Worm (Caenorhabditis elegans) whole organism, L3 larva: ENCODE measurements around the gene srx-74.

Experiments used
- ZK546.5 ChIP-seq: sonication (generic microtip); optimal IDR thresholded peaks from 2 replicates; lab custom pipeline; 2017; ENCODE audit warnings: missing biosample characterization, missing genetic modification characterization
- aly-2 ChIP-seq: fragments of 150-350 bp; optimal IDR thresholded peaks from 2 replicates; lab custom pipeline; 2014; ENCODE audit warnings: missing biosample characterization, missing genetic modification characterization
- ceh-16 ChIP-seq: sonication (generic microtip); optimal IDR thresholded peaks from 2 replicates; lab custom pipeline; 2017; ENCODE audit warnings: missing biosample characterization, missing genetic modification characterization
- ceh-82 ChIP-seq: fragments of 150-350 bp; optimal IDR thresholded peaks from 2 replicates; lab custom pipeline; 2014; ENCODE audit warnings: missing biosample characterization, missing genetic modification characterization
- ceh-9 ChIP-seq: sonication (generic microtip); optimal IDR thresholded peaks from 2 replicates; lab custom pipeline; 2018; ENCODE audit warnings: missing biosample characterization, missing genetic modification characterization
- daf-12 ChIP-seq: fragments of 150-350 bp; optimal IDR thresholded peaks from 2 replicates; lab custom pipeline; 2014; ENCODE audit warnings: missing biosample characterization, missing genetic modification reagents, missing genetic modification characterization
- egl-27 ChIP-seq: sonication (generic microtip); optimal IDR thresholded peaks from 4 replicates; lab custom pipeline; 2017; ENCODE audit warnings: missing biosample characterization, missing genetic modification reagents, missing genetic modification characterization
- egl-5 ChIP-seq: fragments of 150-350 bp; optimal IDR thresholded peaks from 2 replicates; lab custom pipeline; 2017; ENCODE audit warnings: missing biosample characterization, missing genetic modification reagents, missing genetic modification characterization, inconsistent platforms
- elt-1 ChIP-seq: fragments of 150-350 bp; optimal IDR thresholded peaks from 2 replicates; lab custom pipeline; 2014; ENCODE audit warnings: missing biosample characterization, missing genetic modification characterization
- elt-2 ChIP-seq: sonication (generic microtip); optimal IDR thresholded peaks from 2 replicates; lab custom pipeline; 2016; ENCODE audit warnings: missing genetic modification reagents, mild to moderate bottlenecking, missing genetic modification characterization, missing compliant biosample characterization
- elt-3 ChIP-seq, 3 experiments: fragments of 150-350 bp in 1 of 3; sonication (generic microtip) in 2 of 3; optimal IDR thresholded peaks; 2 replicates in 2 of 3; 4 replicates in 1 of 3; lab custom pipeline; 2014 to 2017; ENCODE audit warnings: missing biosample characterization in 3 of 3, missing genetic modification characterization in 3 of 3
- eor-1 ChIP-seq, 2 experiments: fragments of 150-350 bp; optimal IDR thresholded peaks; 2 replicates each; lab custom pipeline; 2014 to 2018; ENCODE audit warnings: missing biosample characterization in 2 of 2, missing genetic modification characterization in 2 of 2
- fkh-10 ChIP-seq: sonication (generic microtip); optimal IDR thresholded peaks from 2 replicates; lab custom pipeline; 2017; ENCODE audit warnings: missing biosample characterization, missing genetic modification reagents, missing genetic modification characterization
- fkh-2 ChIP-seq: fragments of 150-350 bp; optimal IDR thresholded peaks from 2 replicates; lab custom pipeline; 2014; ENCODE audit warnings: missing biosample characterization, missing genetic modification reagents, missing genetic modification characterization
- hmg-11 ChIP-seq: sonication (generic microtip); optimal IDR thresholded peaks from 2 replicates; lab custom pipeline; 2016; ENCODE audit warnings: missing genetic modification characterization, missing compliant biosample characterization
- lin-15B ChIP-seq: fragments of 150-350 bp; optimal IDR thresholded peaks from 2 replicates; lab custom pipeline; 2014; ENCODE audit warnings: missing biosample characterization, missing genetic modification characterization
- lsy-12 ChIP-seq: sonication (generic microtip); optimal IDR thresholded peaks from 2 replicates; lab custom pipeline; 2016; ENCODE audit warnings: mild to moderate bottlenecking, missing genetic modification characterization, missing compliant biosample characterization
- nfya-1 ChIP-seq: sonication (generic microtip); optimal IDR thresholded peaks from 2 replicates; lab custom pipeline; 2017; ENCODE audit warnings: missing genetic modification characterization, mild to moderate bottlenecking, missing compliant biosample characterization, antibody characterized with exemption, moderate library complexity; ENCODE audit not compliant: insufficient read depth
- nhr-11 ChIP-seq: fragments of 150-350 bp; optimal IDR thresholded peaks from 2 replicates; lab custom pipeline; 2014; ENCODE audit warnings: missing biosample characterization, missing genetic modification characterization
- nhr-12 ChIP-seq: fragments of 150-350 bp; optimal IDR thresholded peaks from 2 replicates; lab custom pipeline; 2014; ENCODE audit warnings: missing biosample characterization, missing genetic modification characterization
- nhr-23 ChIP-seq: fragments of 150-350 bp; optimal IDR thresholded peaks from 2 replicates; lab custom pipeline; 2014; ENCODE audit warnings: missing biosample characterization, missing genetic modification reagents, missing genetic modification characterization
- nhr-237 ChIP-seq: fragments of 150-350 bp; optimal IDR thresholded peaks from 2 replicates; lab custom pipeline; 2014; ENCODE audit warnings: missing biosample characterization, missing genetic modification characterization
- nhr-25 ChIP-seq: sonication (generic microtip); optimal IDR thresholded peaks from 2 replicates; lab custom pipeline; 2017; ENCODE audit warnings: missing biosample characterization, missing genetic modification characterization
- nhr-28 ChIP-seq: fragments of 150-350 bp; optimal IDR thresholded peaks from 2 replicates; lab custom pipeline; 2014; ENCODE audit warnings: missing biosample characterization, missing genetic modification characterization
- nhr-67 ChIP-seq: fragments of 150-350 bp; optimal IDR thresholded peaks from 2 replicates; lab custom pipeline; 2014; ENCODE audit warnings: missing biosample characterization, missing genetic modification characterization
- nhr-76 ChIP-seq: fragments of 150-350 bp; sonication (generic microtip); optimal IDR thresholded peaks from 5 replicates; lab custom pipeline; 2014; ENCODE audit warnings: missing biosample characterization, missing genetic modification characterization
- nhr-77 ChIP-seq: fragments of 150-350 bp; optimal IDR thresholded peaks from 2 replicates; lab custom pipeline; 2014; ENCODE audit warnings: missing biosample characterization, missing genetic modification characterization
- pha-4 ChIP-seq: fragments of 150-350 bp; optimal IDR thresholded peaks from 2 replicates; lab custom pipeline; 2014; ENCODE audit warnings: missing biosample characterization, missing genetic modification reagents, missing genetic modification characterization
- pqm-1 ChIP-seq: fragments of 150-350 bp; optimal IDR thresholded peaks from 2 replicates; lab custom pipeline; 2017; ENCODE audit warnings: missing biosample characterization, missing genetic modification characterization, inconsistent platforms
- sea-2 ChIP-seq: fragments of 150-350 bp; sonication (generic microtip); optimal IDR thresholded peaks from 4 replicates; lab custom pipeline; 2014; ENCODE audit warnings: missing biosample characterization, missing genetic modification reagents, missing genetic modification characterization
- skn-1 ChIP-seq: fragments of 150-350 bp; optimal IDR thresholded peaks from 2 replicates; lab custom pipeline; 2014; ENCODE audit warnings: missing biosample characterization, missing genetic modification characterization
- snpc-4 ChIP-seq: fragments of 150-350 bp; optimal IDR thresholded peaks from 2 replicates; lab custom pipeline; 2014; ENCODE audit warnings: missing biosample characterization, missing genetic modification characterization
- tbx-2 ChIP-seq: sonication (generic microtip); optimal IDR thresholded peaks from 2 replicates; lab custom pipeline; 2016; ENCODE audit warnings: mild to moderate bottlenecking, missing genetic modification characterization, missing compliant biosample characterization
- unc-39 ChIP-seq: sonication (generic microtip); optimal IDR thresholded peaks from 4 replicates; lab custom pipeline; 2017; ENCODE audit warnings: missing biosample characterization, missing genetic modification characterization
- unc-62 ChIP-seq: fragments of 150-350 bp; sonication (generic microtip); optimal IDR thresholded peaks from 4 replicates; lab custom pipeline; 2014; ENCODE audit warnings: missing biosample characterization, missing genetic modification reagents, missing genetic modification characterization
- zag-1 ChIP-seq: fragments of 150-350 bp; optimal IDR thresholded peaks from 2 replicates; lab custom pipeline; 2014; ENCODE audit warnings: missing biosample characterization, missing genetic modification characterization
- ztf-11 ChIP-seq: fragments of 150-350 bp; optimal IDR thresholded peaks from 2 replicates; lab custom pipeline; 2014; ENCODE audit warnings: missing biosample characterization, missing genetic modification characterization

srx-74 gene

ce11 chrV:4662400-4662799 lies at the start of gene srx-74:
srx-74 (minus strand) TSS chrV:4662500.
- TF ChIP-seq ceh-9 (tag; lab: Kevin White, UChicago) (no peak), nhr-67 (no peak), snpc-4 (tag; lab: Kevin White, UChicago) (no peak), nhr-237 (no peak), fkh-2 (no peak), eor-1 (tag; optimal IDR thresholded peaks at IDR 0.05; lab: Kevin White, UChicago) (no peak), nhr-11 (no peak), pqm-1 (tag; lab: Kevin White, UChicago) (no peak), egl-27 (tag; lab: Kevin White, UChicago) (no peak)

ce11 chrV:4710464-4710863 lies 48.2 kb upstream of the srx-74 start, which contains the start of gene oac-24:
oac-24 (plus strand) TSS chrV:4710764.
- TF ChIP-seq ztf-11 (tag; lab: Kevin White, UChicago) (no peak), sea-2 (no peak), ceh-82 (tag; lab: Kevin White, UChicago) (no peak), fkh-10 (no peak), egl-5 (no peak), nfya-1 (tag; lab: Kevin White, UChicago) (no peak), hmg-11 (tag; lab: Kevin White, UChicago) (no peak), nhr-28 (no peak), nhr-77 (no peak), nhr-76 (tag; lab: Kevin White, UChicago) (no peak), pha-4 (tag; lab: Kevin White, UChicago) (no peak), ceh-9 (tag; lab: Kevin White, UChicago) (no peak), elt-2 (tag; lab: Kevin White, UChicago) (no peak), nhr-11 (no peak)

- TF ChIP-seq tbx-2 (tag; lab: Kevin White, UChicago) = no peak
- no peak for TF ChIP-seq nfya-1 (tag; lab: Kevin White, UChicago)
- no peak for TF ChIP-seq lin-15B (tag; lab: Kevin White, UChicago)
- no peak for TF ChIP-seq egl-5
- TF ChIP-seq nhr-12 (tag; lab: Kevin White, UChicago) = no peak
- TF ChIP-seq fkh-2 = no peak
- TF ChIP-seq nhr-76 (tag; lab: Kevin White, UChicago) = no peak
- no peak for TF ChIP-seq ztf-11 (tag; lab: Kevin White, UChicago)
- TF ChIP-seq nhr-28 = no peak
- TF ChIP-seq unc-39 = no peak
- no peak for TF ChIP-seq nhr-23
- TF ChIP-seq zag-1 (tag; lab: Kevin White, UChicago) = no peak
- no peak for TF ChIP-seq nhr-67
- no peak for TF ChIP-seq lsy-12 (tag; lab: Kevin White, UChicago)
- no peak for TF ChIP-seq ZK546.5 (tag; lab: Kevin White, UChicago)
- no peak for TF ChIP-seq pha-4 (tag; lab: Kevin White, UChicago)
- no peak for TF ChIP-seq unc-62 (GFP tag; lab: Kevin White, UChicago)
- TF ChIP-seq ceh-82 (tag; lab: Kevin White, UChicago) = no peak
These were observed 45.3 kb upstream of the srx-74 start for ce11 chrV:4707646-4708045.

- no peak for TF ChIP-seq daf-12 (tag; lab: Kevin White, UChicago)
- TF ChIP-seq elt-1 (tag; lab: Kevin White, UChicago) = no peak
- no peak for TF ChIP-seq nhr-237
- TF ChIP-seq nhr-28 = no peak
- no peak for TF ChIP-seq pqm-1 (tag; lab: Kevin White, UChicago)
- no peak for TF ChIP-seq aly-2 (tag; lab: Kevin White, UChicago)
- TF ChIP-seq ceh-16 (tag; lab: Kevin White, UChicago) = no peak
- TF ChIP-seq egl-5 = no peak
- no peak for TF ChIP-seq lin-15B (tag; lab: Kevin White, UChicago)
- TF ChIP-seq sea-2 = no peak
- no peak for TF ChIP-seq zag-1 (tag; lab: Kevin White, UChicago)
- no peak for TF ChIP-seq nhr-25 (tag; lab: Kevin White, UChicago)
- TF ChIP-seq skn-1 (tag; lab: Kevin White, UChicago) = no peak
These were observed 37.9 kb upstream of the srx-74 start, which contains the start of gene ZC266.1 for ce11 chrV:4700189-4700588. ZC266.1 (minus strand) TSS chrV:4700289.

- TF ChIP-seq elt-1 (tag; lab: Kevin White, UChicago) (no peak), elt-3 (tag; optimal IDR thresholded peaks at IDR 0.05; lab: Kevin White, UChicago) (no peak), pha-4 (tag; lab: Kevin White, UChicago) (no peak), lin-15B (tag; lab: Kevin White, UChicago) (no peak), snpc-4 (tag; lab: Kevin White, UChicago) (no peak), tbx-2 (tag; lab: Kevin White, UChicago) (no peak)
- TF ChIP-seq, all 47 proteins: peak for 0
These were observed 36.4 kb upstream of the srx-74 start for ce11 chrV:4698675-4699074.
